Worm (Caenorhabditis elegans): ENCODE results near the gene oac-1.
A peak's percentile ranks its signal among the peaks of the same experiment; 100 is the strongest.

- no peak for TF ChIP-seq ama-1 (optimal IDR thresholded peaks at IDR 0.05)
- no peak for TF ChIP-seq flt-1 (GFP tag; IDR thresholded peaks at IDR 0.05)
- no peak for TF ChIP-seq pes-1 (GFP tag; IDR thresholded peaks at IDR 0.05)
- no peak for TF ChIP-seq B0310.2 (tag; optimal IDR thresholded peaks at IDR 0.05)
- no peak for TF ChIP-seq ets-7 (tag; optimal IDR thresholded peaks at IDR 0.05)
- TF ChIP-seq tra-4 (tag; optimal IDR thresholded peaks at IDR 0.05): no peak
- no peak for TF ChIP-seq ceh-36 (tag; optimal IDR thresholded peaks at IDR 0.05)
- peak; percentile 42 for TF ChIP-seq hmg-4 (GFP tag; optimal IDR thresholded peaks at IDR 0.05)
Measured at ce11 chrV:19529168-19529567, 26.6 kb downstream of the oac-1 start.
